Worm (Caenorhabditis elegans) whole organism, L1 larva: ENCODE data around the gene ddn-3.

Experiments used
- C04F5.9 ChIP-seq: sonication (generic microtip); optimal IDR thresholded peaks from 2 replicates; lab custom pipeline; 2016; ENCODE audit warnings: missing genetic modification characterization, missing compliant biosample characterization
- C34B4.2 ChIP-seq: sonication (generic microtip); optimal IDR thresholded peaks from 2 replicates; lab custom pipeline; 2017; ENCODE audit warnings: mild to moderate bottlenecking, missing genetic modification characterization, missing compliant biosample characterization
- aha-1 ChIP-seq: fragments of 150-350 bp; optimal IDR thresholded peaks from 2 replicates; lab custom pipeline; 2014; ENCODE audit warnings: missing biosample characterization, missing genetic modification characterization
- aly-2 ChIP-seq: fragments of 150-350 bp; optimal IDR thresholded peaks from 2 replicates; lab custom pipeline; 2014; ENCODE audit warnings: missing biosample characterization, missing genetic modification characterization
- ama-1 ChIP-seq: fragments of 150-350 bp; optimal IDR thresholded peaks from 2 replicates; lab custom pipeline; 2014
- ceh-63 ChIP-seq: fragments of 200-800 bp; sonication (Bioruptor generic); optimal IDR thresholded peaks from 2 replicates; lab custom pipeline; 2018; ENCODE audit warnings: mild to moderate bottlenecking, missing genetic modification characterization, missing compliant biosample characterization
- ceh-8 ChIP-seq: fragments of 200-800 bp; sonication (Bioruptor generic); optimal IDR thresholded peaks from 2 replicates; lab custom pipeline; 2018; ENCODE audit warnings: mild to moderate bottlenecking, missing genetic modification characterization, moderate library complexity, missing compliant biosample characterization
- ceh-82 ChIP-seq, 3 experiments: fragments of 150-350 bp in 1 of 3; sonication (generic microtip) in 2 of 3; optimal IDR thresholded peaks; 2 replicates each; lab custom pipeline; 2014 to 2017; ENCODE audit warnings: missing biosample characterization in 3 of 3, missing genetic modification characterization in 3 of 3
- ceh-90 ChIP-seq: sonication (generic microtip); optimal IDR thresholded peaks from 2 replicates; lab custom pipeline; 2016; ENCODE audit warnings: missing genetic modification characterization, missing compliant biosample characterization
- dpl-1 ChIP-seq, 3 experiments: fragments of 150-350 bp in 2 of 3; sonication (generic microtip) in 1 of 3; optimal IDR thresholded peaks; 2 replicates each; lab custom pipeline; 2014 to 2017; ENCODE audit warnings: missing biosample characterization in 3 of 3, missing genetic modification characterization in 3 of 3, missing genetic modification reagents in 3 of 3
- dsc-1 ChIP-seq: sonication (generic microtip); optimal IDR thresholded peaks from 2 replicates; lab custom pipeline; 2016; ENCODE audit warnings: mild to moderate bottlenecking, missing genetic modification characterization, missing compliant biosample characterization
- efl-3 ChIP-seq: fragments of 200-800 bp; sonication (Bioruptor generic); optimal IDR thresholded peaks from 2 replicates; lab custom pipeline; 2018; ENCODE audit warnings: mild to moderate bottlenecking, missing genetic modification characterization, missing compliant biosample characterization
- egl-13 ChIP-seq: sonication (generic microtip); optimal IDR thresholded peaks from 2 replicates; lab custom pipeline; 2016; ENCODE audit warnings: missing genotype, missing genetic modification reagents, missing genetic modification characterization, missing compliant biosample characterization
- elt-3 ChIP-seq, 6 experiments: fragments of 150-350 bp in 1 of 6; sonication (generic microtip); optimal IDR thresholded peaks; 2 replicates each; lab custom pipeline; 2017 to 2018; ENCODE audit warnings: missing biosample characterization in 6 of 6, missing genetic modification characterization in 6 of 6, inconsistent platforms in 1 of 6
- ets-5 ChIP-seq: fragments of 200-800 bp; sonication (Bioruptor generic); IDR thresholded peaks from 2 replicates; pipeline ENCODE4 v1.3.6; 2022; ENCODE audit warnings: missing genetic modification characterization, missing compliant biosample characterization
- fkh-10 ChIP-seq: sonication (generic microtip); optimal IDR thresholded peaks from 2 replicates; lab custom pipeline; 2017; ENCODE audit warnings: missing biosample characterization, missing genetic modification reagents, missing genetic modification characterization
- fkh-4 ChIP-seq: sonication (generic microtip); optimal IDR thresholded peaks from 2 replicates; lab custom pipeline; 2016; ENCODE audit warnings: missing compliant biosample characterization, missing genetic modification characterization, borderline replicate concordance
- hlh-17 ChIP-seq: fragments of 200-800 bp; sonication (Bioruptor generic); optimal IDR thresholded peaks from 2 replicates; lab custom pipeline; 2018; ENCODE audit warnings: missing genetic modification characterization, mild to moderate bottlenecking, missing compliant biosample characterization, moderate library complexity, borderline replicate concordance
- hlh-4 ChIP-seq: sonication (generic microtip); optimal IDR thresholded peaks from 2 replicates; lab custom pipeline; 2016; ENCODE audit warnings: mild to moderate bottlenecking, missing genetic modification characterization, missing compliant biosample characterization
- hpl-2 ChIP-seq: fragments of 150-350 bp; optimal IDR thresholded peaks from 2 replicates; lab custom pipeline; 2014; ENCODE audit warnings: missing biosample characterization, missing genetic modification reagents, missing genetic modification characterization
- isw-1 ChIP-seq: fragments of 200-800 bp; sonication (Bioruptor generic); IDR thresholded peaks from 2 replicates; pipeline ENCODE4 v1.3.6; 2022; ENCODE audit warnings: missing genetic modification characterization, missing compliant biosample characterization
- jun-1 ChIP-seq: fragments of 150-350 bp; optimal IDR thresholded peaks from 2 replicates; lab custom pipeline; 2014; ENCODE audit warnings: missing biosample characterization, missing genetic modification reagents, missing genetic modification characterization
- lin-13 ChIP-seq: fragments of 150-350 bp; optimal IDR thresholded peaks from 2 replicates; lab custom pipeline; 2014; ENCODE audit warnings: missing biosample characterization, missing genetic modification reagents, missing genetic modification characterization
- lin-14 ChIP-seq: fragments of 200-800 bp; sonication (Bioruptor generic); optimal IDR thresholded peaks from 2 replicates; lab custom pipeline; 2018; ENCODE audit warnings: mild to moderate bottlenecking, missing genetic modification characterization, moderate library complexity, missing compliant biosample characterization
- lin-39 ChIP-seq: fragments of 150-350 bp; optimal IDR thresholded peaks from 2 replicates; lab custom pipeline; 2014; ENCODE audit warnings: missing biosample characterization, missing genetic modification reagents, missing genetic modification characterization
- lir-3 ChIP-seq: sonication (generic microtip); optimal IDR thresholded peaks from 2 replicates; lab custom pipeline; 2016; ENCODE audit warnings: mild to moderate bottlenecking, missing genetic modification characterization, moderate library complexity, missing compliant biosample characterization; ENCODE audit not compliant: poor library complexity
- lsy-2 ChIP-seq, 2 experiments: fragments of 150-350 bp; optimal IDR thresholded peaks; 2 replicates each; lab custom pipeline; 2014; ENCODE audit warnings: missing biosample characterization in 2 of 2, missing genetic modification characterization in 2 of 2
- mab-9 ChIP-seq: fragments of 200-800 bp; sonication (Bioruptor generic); IDR thresholded peaks from 2 replicates; pipeline ENCODE4 v1.3.6; 2022; ENCODE audit warnings: missing genetic modification reagents, missing genetic modification characterization, missing compliant biosample characterization
- nhr-12 ChIP-seq: sonication (generic microtip); optimal IDR thresholded peaks from 2 replicates; lab custom pipeline; 2017; ENCODE audit warnings: missing biosample characterization, missing genetic modification characterization
- nhr-19 ChIP-seq: fragments of 200-800 bp; sonication (Bioruptor generic); conservative IDR thresholded peaks from 2 replicates; pipeline ENCODE4 v1.3.6; 2022; ENCODE audit warnings: missing genetic modification characterization, missing compliant biosample characterization
- nhr-20 ChIP-seq: sonication (generic microtip); optimal IDR thresholded peaks from 2 replicates; lab custom pipeline; 2016; ENCODE audit warnings: mild to moderate bottlenecking, missing genetic modification characterization, missing compliant biosample characterization
- nhr-237 ChIP-seq: fragments of 150-350 bp; optimal IDR thresholded peaks from 2 replicates; lab custom pipeline; 2014; ENCODE audit warnings: missing biosample characterization, missing genetic modification characterization
- nhr-76 ChIP-seq: sonication (generic microtip); optimal IDR thresholded peaks from 2 replicates; lab custom pipeline; 2017; ENCODE audit warnings: missing biosample characterization, missing genetic modification characterization
- nhr-85 ChIP-seq: sonication (generic microtip); peaks from one replicate; lab custom pipeline; 2016; ENCODE audit warnings: missing genetic modification characterization, inconsistent platforms, missing compliant biosample characterization
- nhr-90 ChIP-seq: sonication (generic microtip); optimal IDR thresholded peaks from 2 replicates; lab custom pipeline; 2016; ENCODE audit warnings: mild to moderate bottlenecking, missing genetic modification characterization, missing compliant biosample characterization; ENCODE audit not compliant: poor library complexity
- pqm-1 ChIP-seq: sonication (generic microtip); optimal IDR thresholded peaks from 3 replicates; lab custom pipeline; 2017; ENCODE audit warnings: missing biosample characterization, missing genetic modification characterization
- rnt-1 ChIP-seq: sonication (generic microtip); optimal IDR thresholded peaks from 2 replicates; lab custom pipeline; 2016; ENCODE audit warnings: mild to moderate bottlenecking, missing genetic modification characterization, moderate library complexity, missing compliant biosample characterization
- snpc-4 ChIP-seq: fragments of 150-350 bp; optimal IDR thresholded peaks from 2 replicates; lab custom pipeline; 2014; ENCODE audit warnings: missing biosample characterization, missing genetic modification characterization
- sox-4 ChIP-seq: sonication (generic microtip); optimal IDR thresholded peaks from 2 replicates; lab custom pipeline; 2016; ENCODE audit warnings: missing genetic modification characterization, missing compliant biosample characterization
- sptf-1 ChIP-seq: fragments of 150-350 bp; optimal IDR thresholded peaks from 2 replicates; lab custom pipeline; 2014; ENCODE audit warnings: missing biosample characterization, missing genetic modification characterization
- swsn-7 ChIP-seq: sonication (generic microtip); optimal IDR thresholded peaks from 2 replicates; lab custom pipeline; 2016; ENCODE audit warnings: missing genetic modification characterization, missing compliant biosample characterization
- tlp-1 ChIP-seq: fragments of 150-350 bp; optimal IDR thresholded peaks from 2 replicates; lab custom pipeline; 2014; ENCODE audit warnings: missing biosample characterization, missing genetic modification characterization
- unc-130 ChIP-seq: fragments of 150-350 bp; optimal IDR thresholded peaks from 2 replicates; lab custom pipeline; 2017; ENCODE audit warnings: missing biosample characterization, missing genetic modification characterization, inconsistent platforms
- unc-30 ChIP-seq: sonication (generic microtip); optimal IDR thresholded peaks from 2 replicates; lab custom pipeline; 2017; ENCODE audit warnings: missing biosample characterization, missing genetic modification characterization
- unc-62 ChIP-seq: fragments of 150-350 bp; optimal IDR thresholded peaks from 2 replicates; lab custom pipeline; 2014; ENCODE audit warnings: missing biosample characterization, missing genetic modification reagents, missing genetic modification characterization
- unc-86 ChIP-seq: sonication (generic microtip); optimal IDR thresholded peaks from 2 replicates; lab custom pipeline; 2016; ENCODE audit warnings: missing genetic modification characterization, missing compliant biosample characterization
- unc-98 ChIP-seq: fragments of 200-800 bp; sonication (Bioruptor generic); IDR thresholded peaks from 2 replicates; pipeline ENCODE4 v1.3.6; 2022; ENCODE audit warnings: missing genetic modification characterization, missing compliant biosample characterization
- xbp-1 ChIP-seq: sonication (generic microtip); optimal IDR thresholded peaks from 2 replicates; lab custom pipeline; 2016; ENCODE audit warnings: missing genetic modification characterization, missing compliant biosample characterization
- zip-4 ChIP-seq: fragments of 200-800 bp; sonication (Bioruptor generic); optimal IDR thresholded peaks from 2 replicates; lab custom pipeline; 2018; ENCODE audit warnings: mild to moderate bottlenecking, missing genetic modification characterization, moderate library complexity, missing compliant biosample characterization

Gene ddn-3

DNA sequence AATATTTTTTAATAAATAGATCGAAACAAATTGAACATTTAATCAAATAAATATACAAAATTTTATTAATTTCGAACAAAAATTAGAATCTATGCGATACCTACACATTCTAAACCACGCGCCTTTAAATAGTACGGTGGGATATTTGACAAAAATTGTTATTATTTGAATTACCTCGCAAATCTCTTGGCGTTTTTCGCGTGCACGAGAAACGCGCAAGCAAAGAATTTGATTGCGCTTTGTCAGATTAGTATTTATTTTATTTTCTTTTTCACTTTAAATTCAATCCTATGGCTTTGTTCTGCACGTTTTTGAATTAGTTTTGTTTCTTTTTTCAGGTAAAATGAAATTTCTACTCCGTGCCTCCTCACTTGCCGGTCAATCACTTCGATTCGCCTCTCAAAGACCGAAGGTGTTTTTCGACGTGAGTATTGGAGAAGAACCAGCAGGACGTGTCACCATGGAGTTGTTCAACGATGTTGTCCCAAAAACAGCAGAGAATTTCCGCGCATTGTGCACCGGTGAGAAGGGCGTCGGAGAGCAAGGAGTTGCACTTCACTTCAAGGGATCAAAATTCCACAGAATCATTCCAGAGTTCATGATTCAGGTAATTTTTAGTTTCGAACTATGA is 44.8 kb upstream of the ddn-3 start, which contains the start of gene cyn-1 (continued):
- TF ChIP-seq hlh-17 (GFP tag; lab: Kevin White, UChicago) (no peak), pqm-1 (no peak), ceh-8 (peak; percentile 78), nhr-76 (tag; lab: Kevin White, UChicago) (no peak), hlh-4 (tag; lab: Kevin White, UChicago) (no peak), ceh-82 (tag; optimal IDR thresholded peaks at IDR 0.05; lab: Kevin White, UChicago) (peak; percentile 84 to 85 (median 85)), swsn-7 (tag; lab: Kevin White, UChicago) (peak; percentile 91), isw-1 (GFP tag; lab: Robert Waterston, UW) (peak; percentile 77)

DNA sequence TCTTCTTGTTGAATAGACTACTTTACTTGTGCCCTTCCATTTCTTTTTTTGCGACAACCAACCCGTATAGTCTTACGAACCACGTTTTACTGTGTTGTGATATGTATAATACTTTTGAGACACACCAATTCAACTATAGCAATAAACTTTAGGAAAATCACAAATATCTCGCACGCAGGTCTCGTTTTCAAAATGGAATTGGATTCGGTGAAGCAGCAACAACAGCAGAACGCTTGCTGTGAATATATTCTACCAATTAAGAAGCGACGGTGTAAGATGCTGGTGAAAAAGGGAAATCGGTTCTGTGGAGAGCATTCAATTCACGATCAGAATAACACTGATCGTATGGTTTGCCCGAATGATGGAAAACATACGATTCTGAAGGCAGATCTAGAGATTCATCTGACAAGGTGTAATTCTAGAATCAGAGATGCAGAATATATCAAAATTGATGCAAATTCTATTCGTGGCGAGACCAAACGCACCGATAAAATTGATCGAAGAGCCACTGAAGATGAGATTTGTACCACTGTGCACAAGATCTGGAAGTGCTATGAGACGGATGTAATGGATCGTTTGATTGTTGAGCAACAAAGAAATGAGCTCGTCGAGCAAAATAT is 43.4 kb upstream of the ddn-3 start, which contains the start of gene Y49A3A.3:
Gene Y49A3A.3 (plus strand): TSS at position 153 of the 620 bp plus-strand sequence.
- no peak for TF ChIP-seq snpc-4 (tag; lab: Kevin White, UChicago)
- TF ChIP-seq nhr-19 (GFP tag; lab: Robert Waterston, UW) = no peak
- no peak for TF ChIP-seq lin-14 (GFP tag; lab: Kevin White, UChicago)
- no peak for TF ChIP-seq zip-4 (GFP tag; lab: Kevin White, UChicago)
- no peak for TF ChIP-seq C34B4.2 (tag; lab: Kevin White, UChicago)
- no peak for TF ChIP-seq nhr-76 (tag; lab: Kevin White, UChicago)
- no peak for TF ChIP-seq lir-3 (tag; lab: Kevin White, UChicago)
- TF ChIP-seq nhr-90 (tag; lab: Kevin White, UChicago) = peak; percentile 67
- TF ChIP-seq ets-5 (GFP tag; lab: Robert Waterston, UW) = no peak
- TF ChIP-seq nhr-85 (tag; lab: Kevin White, UChicago) = no peak
- TF ChIP-seq C04F5.9 (tag; lab: Kevin White, UChicago) = no peak
- TF ChIP-seq hlh-4 (tag; lab: Kevin White, UChicago) = no peak
- no peak for TF ChIP-seq sptf-1
- no peak for TF ChIP-seq unc-62 (GFP tag; lab: Kevin White, UChicago)
- TF ChIP-seq ceh-63 = no peak
- no peak for TF ChIP-seq mab-9 (GFP tag; lab: Robert Waterston, UW)
- TF ChIP-seq hpl-2 = no peak
- TF ChIP-seq unc-86 (tag; lab: Kevin White, UChicago) = no peak
- no peak for TF ChIP-seq fkh-4 (tag; lab: Kevin White, UChicago)
- no peak for TF ChIP-seq lsy-2 (tag; optimal IDR thresholded peaks at IDR 0.05; lab: Kevin White, UChicago)
- peak; percentile 11 for TF ChIP-seq rnt-1 (tag; lab: Kevin White, UChicago)
- TF ChIP-seq tlp-1 (tag; lab: Kevin White, UChicago) = no peak
- TF ChIP-seq elt-3 (tag; optimal IDR thresholded peaks at IDR 0.05; lab: Kevin White, UChicago) = no peak
- TF ChIP-seq xbp-1 (tag; lab: Kevin White, UChicago) = no peak
- peak; percentile 98 for TF ChIP-seq aly-2 (tag; lab: Kevin White, UChicago)
- TF ChIP-seq egl-13 = no peak
- TF ChIP-seq lin-39 (tag; lab: Kevin White, UChicago) = no peak
- TF ChIP-seq jun-1 (tag; lab: Kevin White, UChicago) = no peak
- peak; percentile 15 for TF ChIP-seq nhr-20 (tag; lab: Kevin White, UChicago)
- no peak for TF ChIP-seq nhr-237 (tag; lab: Kevin White, UChicago)
- TF ChIP-seq ama-1 (lab: Kevin White, UChicago) = peak; percentile 7
- TF ChIP-seq sox-4 = no peak
- TF ChIP-seq isw-1 (GFP tag; lab: Robert Waterston, UW) = no peak
- no peak for TF ChIP-seq ceh-82 (tag; optimal IDR thresholded peaks at IDR 0.05; lab: Kevin White, UChicago)
- no peak for TF ChIP-seq efl-3 (GFP tag; lab: Kevin White, UChicago)
- TF ChIP-seq unc-30 = no peak
- TF ChIP-seq lin-13 (GFP tag; lab: Kevin White, UChicago) = no peak
- TF ChIP-seq unc-98 (GFP tag; lab: Robert Waterston, UW) = no peak
- no peak for TF ChIP-seq nhr-12 (tag; lab: Kevin White, UChicago)
- no peak for TF ChIP-seq ceh-90
- TF ChIP-seq dpl-1 (GFP tag; optimal IDR thresholded peaks at IDR 0.05; lab: Kevin White, UChicago) = no peak
- no peak for TF ChIP-seq fkh-10 (GFP tag; lab: Kevin White, UChicago)
- TF ChIP-seq unc-130 = no peak
- TF ChIP-seq aha-1 (tag; lab: Kevin White, UChicago) = no peak
- no peak for TF ChIP-seq dsc-1 (tag; lab: Kevin White, UChicago)
